Fruit fly (Drosophila melanogaster) whole organism, embryonic: ENCODE results near the gene Mec2.

Experiments used
- Adf1 ChIP-seq: fragments of 200-800 bp; sonication (Bioruptor generic); IDR thresholded peaks from 2 replicates; pipeline ENCODE4 v1.3.6; 2022; ENCODE audit warnings: missing biosample characterization, missing genetic modification characterization
- Atf6 ChIP-seq: fragments of 200-800 bp; sonication (Bioruptor generic); IDR thresholded peaks from 2 replicates; pipeline ENCODE4 v1.3.6; 2022; ENCODE audit warnings: missing biosample characterization, missing genetic modification characterization
- CG10147 ChIP-seq: fragments of 200-800 bp; sonication (Bioruptor generic); optimal IDR thresholded peaks from 2 replicates; lab custom pipeline; 2019; ENCODE audit warnings: missing biosample characterization, mild to moderate bottlenecking, missing genetic modification characterization, moderate library complexity
- CG11398 ChIP-seq: fragments of 200-800 bp; sonication (Bioruptor generic); optimal IDR thresholded peaks from 2 replicates; lab custom pipeline; 2016; ENCODE audit warnings: missing biosample characterization, missing genetic modification characterization
- CG15269 ChIP-seq: fragments of 200-800 bp; sonication (Bioruptor generic); optimal IDR thresholded peaks from 2 replicates; lab custom pipeline; 2018; ENCODE audit warnings: missing biosample characterization, mild to moderate bottlenecking, missing genetic modification characterization, moderate library complexity
- CG15479 ChIP-seq: fragments of 200-800 bp; sonication (Bioruptor generic); optimal IDR thresholded peaks from 3 replicates; lab custom pipeline; 2019; ENCODE audit warnings: missing biosample characterization, mild to moderate bottlenecking, missing genetic modification characterization, moderate library complexity
- CG1647 ChIP-seq: fragments of 200-800 bp; sonication (Bioruptor generic); optimal IDR thresholded peaks from 3 replicates; lab custom pipeline; 2016; ENCODE audit warnings: missing biosample characterization, missing genetic modification characterization
- CG17829 ChIP-seq: fragments of 200-800 bp; optimal IDR thresholded peaks from 2 replicates; lab custom pipeline; 2019; ENCODE audit warnings: missing biosample characterization, mild to moderate bottlenecking, missing genetic modification characterization, moderate library complexity
- CG17912 ChIP-seq: fragments of 200-800 bp; sonication (Bioruptor generic); optimal IDR thresholded peaks from 2 replicates; lab custom pipeline; 2018; ENCODE audit warnings: missing biosample characterization, mild to moderate bottlenecking, missing genetic modification characterization
- CG18476 ChIP-seq: fragments of 200-800 bp; sonication (Bioruptor generic); optimal IDR thresholded peaks from 2 replicates; lab custom pipeline; 2016; ENCODE audit warnings: missing biosample characterization, mild to moderate bottlenecking, missing genetic modification characterization
- CG2875 ChIP-seq: fragments of 200-800 bp; sonication (Bioruptor generic); optimal IDR thresholded peaks from 2 replicates; lab custom pipeline; 2017; ENCODE audit warnings: missing biosample characterization, mild to moderate bottlenecking, missing genetic modification characterization, missing genetic modification reagents
- CG31365 ChIP-seq: fragments of 200-800 bp; sonication (Bioruptor generic); optimal IDR thresholded peaks from 2 replicates; lab custom pipeline; 2018; ENCODE audit warnings: missing biosample characterization, mild to moderate bottlenecking, missing genetic modification characterization
- CG4424 ChIP-seq: fragments of 200-800 bp; sonication (Bioruptor generic); optimal IDR thresholded peaks from 3 replicates; lab custom pipeline; 2016; ENCODE audit warnings: missing biosample characterization, missing genetic modification characterization
- CG5245 ChIP-seq: fragments of 200-800 bp; sonication (Bioruptor generic); optimal IDR thresholded peaks from 3 replicates; lab custom pipeline; 2016; ENCODE audit warnings: missing biosample characterization, missing genetic modification characterization
- CG7963 ChIP-seq: fragments of 200-800 bp; sonication (Bioruptor generic); IDR thresholded peaks from 3 replicates; pipeline ENCODE4 v1.3.6; 2022; ENCODE audit warnings: missing biosample characterization, missing genetic modification characterization; ENCODE audit not compliant: partially characterized antibody
- CG8359 ChIP-seq: fragments of 200-800 bp; sonication (Bioruptor generic); optimal IDR thresholded peaks from 2 replicates; lab custom pipeline; 2017; ENCODE audit warnings: missing biosample characterization, mild to moderate bottlenecking, missing genetic modification characterization, borderline replicate concordance
- CG8944 ChIP-seq: fragments of 200-800 bp; sonication (Bioruptor generic); optimal IDR thresholded peaks from 3 replicates; lab custom pipeline; 2016; ENCODE audit warnings: missing biosample characterization, missing genetic modification characterization
- CHES-1-like ChIP-seq: fragments of 200-800 bp; sonication (Bioruptor generic); optimal IDR thresholded peaks from 2 replicates; lab custom pipeline; 2016; ENCODE audit warnings: missing biosample characterization, missing genetic modification characterization
- Dek ChIP-seq: fragments of 200-800 bp; sonication (Bioruptor generic); optimal IDR thresholded peaks from 3 replicates; lab custom pipeline; 2019; ENCODE audit warnings: missing biosample characterization, mild to moderate bottlenecking, missing genetic modification characterization, moderate library complexity
- Dip3 ChIP-seq: fragments of 200-800 bp; sonication (Bioruptor generic); optimal IDR thresholded peaks from 3 replicates; lab custom pipeline; 2016; ENCODE audit warnings: missing biosample characterization, missing genetic modification characterization
- GATAe ChIP-seq: fragments of 200-800 bp; sonication (Bioruptor generic); conservative IDR thresholded peaks from 2 replicates; pipeline ENCODE4 v1.3.6; 2022; ENCODE audit warnings: missing biosample characterization, missing genetic modification characterization
- MTF-1 ChIP-seq: fragments of 200-800 bp; sonication (Bioruptor generic); optimal IDR thresholded peaks from 2 replicates; lab custom pipeline; 2018; ENCODE audit warnings: missing biosample characterization, mild to moderate bottlenecking, missing genetic modification characterization, borderline replicate concordance
- Neu2 ChIP-seq: fragments of 200-800 bp; sonication (Bioruptor generic); optimal IDR thresholded peaks from 3 replicates; lab custom pipeline; 2016; ENCODE audit warnings: missing biosample characterization, missing genetic modification characterization, borderline replicate concordance
- Ssrp ChIP-seq: fragments of 200-800 bp; sonication (Bioruptor generic); optimal IDR thresholded peaks from 2 replicates; lab custom pipeline; 2018; ENCODE audit warnings: missing biosample characterization, mild to moderate bottlenecking, missing genetic modification characterization, moderate library complexity
- Xbp1 ChIP-seq: fragments of 200-800 bp; sonication (Bioruptor generic); optimal IDR thresholded peaks from 3 replicates; lab custom pipeline; 2016; ENCODE audit warnings: missing biosample characterization, mild to moderate bottlenecking, missing genetic modification characterization
- Xrp1 ChIP-seq: fragments of 200-800 bp; sonication (Bioruptor generic); IDR thresholded peaks from 2 replicates; pipeline ENCODE4 v1.3.6; 2022; ENCODE audit warnings: missing biosample characterization, missing genetic modification characterization
- abd-A ChIP-seq: fragments of 200-800 bp; sonication (Bioruptor generic); optimal IDR thresholded peaks from 3 replicates; lab custom pipeline; 2019; ENCODE audit warnings: missing biosample characterization, mild to moderate bottlenecking, missing genetic modification characterization, moderate library complexity
- al ChIP-seq: fragments of 200-800 bp; sonication (Bioruptor generic); IDR thresholded peaks from 2 replicates; pipeline ENCODE4 v1.3.6; 2022; ENCODE audit warnings: missing biosample characterization, missing genetic modification characterization
- chif ChIP-seq, 2 experiments: fragments of 200-800 bp; sonication (Bioruptor generic); optimal IDR thresholded peaks; 3 replicates each; lab custom pipeline; 2016; ENCODE audit warnings: missing biosample characterization in 2 of 2, missing genetic modification characterization in 2 of 2
- corto ChIP-seq: fragments of 200-800 bp; sonication (Bioruptor generic); optimal IDR thresholded peaks from 2 replicates; lab custom pipeline; 2016; ENCODE audit warnings: missing biosample characterization, mild to moderate bottlenecking, missing genetic modification characterization, moderate library complexity
- en ChIP-seq: fragments of 200-800 bp; sonication (Bioruptor generic); optimal IDR thresholded peaks from 2 replicates; lab custom pipeline; 2016; ENCODE audit warnings: missing biosample characterization, missing genetic modification characterization
- eve ChIP-seq, 2 experiments: fragments of >200 bp; optimal IDR thresholded peaks; 2 replicates each; lab custom pipeline; 2017; ENCODE audit warnings: missing biosample characterization in 2 of 2, missing genetic modification characterization in 2 of 2
- gfzf ChIP-seq: fragments of 200-800 bp; sonication (Bioruptor generic); optimal IDR thresholded peaks from 2 replicates; lab custom pipeline; 2016; ENCODE audit warnings: missing biosample characterization, mild to moderate bottlenecking, missing genetic modification characterization, moderate library complexity
- grau ChIP-seq: fragments of 200-800 bp; optimal IDR thresholded peaks from 3 replicates; lab custom pipeline; 2019; ENCODE audit warnings: missing biosample characterization, mild to moderate bottlenecking, missing genetic modification characterization, moderate library complexity
- klu ChIP-seq: fragments of 200-800 bp; sonication (Bioruptor generic); IDR thresholded peaks from 2 replicates; pipeline ENCODE4 v1.3.6; 2022; ENCODE audit warnings: missing biosample characterization, missing genetic modification characterization
- kni ChIP-seq: fragments of 200-800 bp; sonication (Bioruptor generic); optimal IDR thresholded peaks from 3 replicates; lab custom pipeline; 2017; ENCODE audit warnings: mild to moderate bottlenecking, missing biosample characterization, missing genetic modification reagents, missing genetic modification characterization
- lmd ChIP-seq: fragments of 200-800 bp; sonication (Bioruptor generic); IDR thresholded peaks from 2 replicates; pipeline ENCODE4 v1.3.6; 2022; ENCODE audit warnings: missing biosample characterization, missing genetic modification characterization
- maf-S ChIP-seq: fragments of 200-800 bp; sonication (Bioruptor generic); optimal IDR thresholded peaks from 2 replicates; lab custom pipeline; 2016; ENCODE audit warnings: missing biosample characterization, missing genetic modification characterization
- otp ChIP-seq: fragments of 200-800 bp; sonication (Bioruptor generic); IDR thresholded peaks from 3 replicates; pipeline ENCODE4, ENCODE4 v1.3.6; 2022; ENCODE audit warnings: missing biosample characterization, missing genetic modification characterization
- phol ChIP-seq: fragments of 200-800 bp; sonication (Bioruptor generic); optimal IDR thresholded peaks from 3 replicates; lab custom pipeline; 2018; ENCODE audit warnings: missing biosample characterization, mild to moderate bottlenecking, missing genetic modification characterization, moderate library complexity
- pros ChIP-seq: fragments of 200-800 bp; sonication (Bioruptor generic); optimal IDR thresholded peaks from 3 replicates; lab custom pipeline; 2019; ENCODE audit warnings: missing biosample characterization, mild to moderate bottlenecking, missing genetic modification characterization, moderate library complexity
- psq ChIP-seq: fragments of 200-800 bp; sonication (Bioruptor generic); optimal IDR thresholded peaks from 2 replicates; lab custom pipeline; 2017; ENCODE audit warnings: missing biosample characterization, missing genetic modification characterization
- sd ChIP-seq: fragments of 200-800 bp; sonication (Bioruptor generic); optimal IDR thresholded peaks from 3 replicates; lab custom pipeline; 2018; ENCODE audit warnings: missing biosample characterization, mild to moderate bottlenecking, missing genetic modification characterization, moderate library complexity
- slp2 ChIP-seq: fragments of 200-800 bp; sonication (Bioruptor generic); optimal IDR thresholded peaks from 2 replicates; lab custom pipeline; 2016; ENCODE audit warnings: missing biosample characterization, missing genetic modification characterization
- stc ChIP-seq: fragments of 200-800 bp; sonication (Bioruptor generic); IDR thresholded peaks from 2 replicates; pipeline ENCODE4 v1.3.6; 2022; ENCODE audit warnings: missing biosample characterization, missing genetic modification characterization
- stwl ChIP-seq: fragments of 200-800 bp; sonication (Bioruptor generic); optimal IDR thresholded peaks from 3 replicates; lab custom pipeline; 2018; ENCODE audit warnings: missing biosample characterization, mild to moderate bottlenecking, missing genetic modification characterization, moderate library complexity
- unpg ChIP-seq: fragments of 200-800 bp; sonication (Bioruptor generic); optimal IDR thresholded peaks from 3 replicates; lab custom pipeline; 2018; ENCODE audit warnings: missing biosample characterization, mild to moderate bottlenecking, missing genetic modification characterization, moderate library complexity
- vvl ChIP-seq: fragments of 200-800 bp; sonication (Bioruptor generic); IDR thresholded peaks from 2 replicates; pipeline ENCODE4 v1.3.6; 2022; ENCODE audit warnings: missing biosample characterization, missing genetic modification characterization
- wek ChIP-seq: fragments of 200-800 bp; sonication (Bioruptor generic); optimal IDR thresholded peaks from 3 replicates; lab custom pipeline; 2018; ENCODE audit warnings: missing biosample characterization, mild to moderate bottlenecking, missing genetic modification characterization, moderate library complexity
- wor ChIP-seq: fragments of 200-800 bp; sonication (Bioruptor generic); IDR thresholded peaks from 2 replicates; pipeline ENCODE4 v1.3.6; 2022; ENCODE audit warnings: missing biosample characterization, missing genetic modification characterization

Gene Mec2

DNA sequence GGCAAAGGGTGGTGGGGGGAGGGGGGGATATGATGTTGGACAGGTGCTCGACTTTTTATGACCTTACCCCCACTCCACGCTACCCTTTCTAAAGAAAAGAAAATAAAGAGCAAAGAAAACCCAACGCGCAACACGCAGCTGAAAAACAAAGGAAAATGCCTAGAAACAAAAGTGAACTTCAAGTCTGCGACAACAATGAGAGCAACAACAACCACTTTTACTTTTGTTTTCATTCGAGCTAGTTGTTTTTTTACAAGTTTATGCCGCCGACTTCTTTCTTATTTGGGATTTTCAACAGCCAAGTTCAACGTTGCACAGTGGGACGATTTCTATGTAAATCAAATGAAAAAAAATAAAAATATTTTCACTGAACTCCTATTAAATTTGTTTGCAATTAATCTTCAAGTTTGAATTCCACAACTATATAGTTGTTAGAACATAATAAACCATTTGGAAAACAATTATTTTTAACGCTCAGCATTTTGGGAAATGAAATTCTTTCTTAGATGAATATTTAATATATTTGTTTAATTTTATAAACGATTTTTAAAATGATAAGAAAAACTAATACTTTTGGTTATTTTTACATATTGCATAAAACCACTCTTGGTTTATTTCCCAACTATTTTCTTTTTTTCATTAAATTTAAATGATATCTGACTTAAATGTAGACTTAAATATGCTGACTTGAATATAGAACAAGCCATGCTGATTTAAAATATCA, 36.9 kb downstream of the Mec2 start (continued):
- TF ChIP-seq CG5245 (GFP tag; lab: Kevin White, UChicago): no peak
- TF ChIP-seq CG2875 (GFP tag; lab: Kevin White, UChicago): no peak
- no peak for TF ChIP-seq CG11398 (GFP tag; lab: Kevin White, UChicago)
- TF ChIP-seq CG8359 (GFP tag; lab: Kevin White, UChicago): no peak
- no peak for TF ChIP-seq Adf1 (GFP tag; lab: Robert Waterston, UW)
- no peak for TF ChIP-seq CG1647 (GFP tag; lab: Kevin White, UChicago)
- TF ChIP-seq otp (GFP tag; lab: Robert Waterston, UW): no peak
- TF ChIP-seq phol (tag; lab: Kevin White, UChicago): peak; percentile 70
- no peak for TF ChIP-seq CG7963 (GFP tag; lab: Robert Waterston, UW)
- no peak for TF ChIP-seq Atf6 (GFP tag; lab: Robert Waterston, UW)
- TF ChIP-seq GATAe (GFP tag; lab: Robert Waterston, UW): no peak
- no peak for TF ChIP-seq al
- peak; percentile 40 for TF ChIP-seq CG15269
- no peak for TF ChIP-seq corto (GFP tag; lab: Kevin White, UChicago)
- no peak for TF ChIP-seq kni (GFP tag; lab: Kevin White, UChicago)
- TF ChIP-seq wek: no peak
- TF ChIP-seq Neu2 (GFP tag; lab: Kevin White, UChicago): no peak
- TF ChIP-seq stc: no peak
- TF ChIP-seq Xbp1 (GFP tag; lab: Kevin White, UChicago): no peak
- TF ChIP-seq CG17829: peak; percentile 47
- TF ChIP-seq CG10147 (GFP tag; lab: Kevin White, UChicago): peak; percentile 22
- TF ChIP-seq CG31365 (tag; lab: Kevin White, UChicago): no peak
- TF ChIP-seq Dip3 (GFP tag; lab: Kevin White, UChicago): no peak
- TF ChIP-seq abd-A (tag; lab: Kevin White, UChicago): no peak
- no peak for TF ChIP-seq chif (GFP tag; optimal IDR thresholded peaks at IDR 0.05; lab: Kevin White, UChicago)
- no peak for TF ChIP-seq MTF-1 (GFP tag; lab: Kevin White, UChicago)
- TF ChIP-seq en (GFP tag; lab: Kevin White, UChicago): no peak
- no peak for TF ChIP-seq psq
- TF ChIP-seq CHES-1-like (GFP tag; lab: Kevin White, UChicago): no peak
- TF ChIP-seq klu: no peak
- TF ChIP-seq CG15479 (GFP tag; lab: Kevin White, UChicago): no peak
- TF ChIP-seq Xrp1 (GFP tag; lab: Robert Waterston, UW): no peak
- no peak for TF ChIP-seq CG18476 (GFP tag; lab: Kevin White, UChicago)
- no peak for TF ChIP-seq Dek (tag; lab: Kevin White, UChicago)
- TF ChIP-seq vvl (GFP tag; lab: Robert Waterston, UW): no peak
- TF ChIP-seq slp2 (GFP tag; lab: Kevin White, UChicago): no peak
- TF ChIP-seq pros (GFP tag; lab: Kevin White, UChicago): no peak
- no peak for TF ChIP-seq sd (tag; lab: Kevin White, UChicago)
- peak; percentile 56 for TF ChIP-seq grau (tag; lab: Kevin White, UChicago)
- peak; percentile 56 for TF ChIP-seq CG4424 (GFP tag; lab: Kevin White, UChicago)
- no peak for TF ChIP-seq maf-S (GFP tag; lab: Kevin White, UChicago)
- no peak for TF ChIP-seq CG8944 (GFP tag; lab: Kevin White, UChicago)
- no peak for TF ChIP-seq lmd (GFP tag; lab: Robert Waterston, UW)
- TF ChIP-seq eve (GFP tag; optimal IDR thresholded peaks at IDR 0.05; lab: Kevin White, UChicago): no peak
- TF ChIP-seq unpg: peak; percentile 20
- TF ChIP-seq CG17912 (GFP tag; lab: Kevin White, UChicago): no peak
- no peak for TF ChIP-seq wor
- peak; percentile 52 for TF ChIP-seq Ssrp
- TF ChIP-seq stwl (tag; lab: Kevin White, UChicago): no peak
- TF ChIP-seq gfzf (GFP tag; lab: Kevin White, UChicago): no peak
